Fruit fly (Drosophila melanogaster): ENCODE measurements around the gene CG6733.

dm6 chr3R:23138439-23138838, 40.9 kb downstream of the CG6733 start:
- TF ChIP-seq cic (GFP tag; optimal IDR thresholded peaks at IDR 0.05) (no peak), bab1 (GFP tag; optimal IDR thresholded peaks at IDR 0.05) (no peak), CG1620 (GFP tag; optimal IDR thresholded peaks at IDR 0.05) (no peak), CG5204 (GFP tag; optimal IDR thresholded peaks at IDR 0.05) (no peak), CG12768 (GFP tag; optimal IDR thresholded peaks at IDR 0.05) (no peak), kay (GFP tag; ENCODE audit: borderline replicate concordance) (no peak), Clk (GFP tag; optimal IDR thresholded peaks at IDR 0.05) (no peak), CG33017 (tag; optimal IDR thresholded peaks at IDR 0.05) (no peak)
